Worm (Caenorhabditis elegans) whole organism, L4 larva: Measurements from ENCODE around the gene K11H12.1.

Source experiments
- F44E2.7 ChIP-seq: fragments of 200-800 bp; sonication (Bioruptor generic); IDR thresholded peaks from 2 replicates; pipeline ENCODE4 v2.1.2; 2022; ENCODE audit warnings: missing genetic modification characterization, missing compliant biosample characterization
- T20F7.1 ChIP-seq: fragments of 200-800 bp; sonication (Bioruptor generic); optimal IDR thresholded peaks from 2 replicates; lab custom pipeline; 2018; ENCODE audit warnings: mild to moderate bottlenecking, missing genetic modification characterization, missing compliant biosample characterization
- Y48G9A.11 ChIP-seq: fragments of 200-800 bp; sonication (Bioruptor generic); IDR thresholded peaks from 2 replicates; pipeline ENCODE4 v1.3.6; 2022; ENCODE audit warnings: missing genetic modification reagents, missing genetic modification characterization, missing compliant biosample characterization
- Y5F2A.4 ChIP-seq: fragments of 200-800 bp; sonication (Bioruptor generic); optimal IDR thresholded peaks from 2 replicates; lab custom pipeline; 2018; ENCODE audit warnings: mild to moderate bottlenecking, missing genetic modification characterization, missing compliant biosample characterization
- ZK546.5 ChIP-seq, 2 experiments: sonication (generic microtip); optimal IDR thresholded peaks; 2 replicates each; lab custom pipeline; 2017; ENCODE audit warnings: missing biosample characterization in 2 of 2, missing genetic modification characterization in 2 of 2
- ama-1 ChIP-seq: fragments of 150-350 bp; optimal IDR thresholded peaks from 2 replicates; lab custom pipeline; 2014; ENCODE audit warnings: inconsistent platforms, mixed read lengths
- ceh-28 ChIP-seq: fragments of 150-350 bp; optimal IDR thresholded peaks from 2 replicates; lab custom pipeline; 2014; ENCODE audit warnings: missing biosample characterization, missing genetic modification reagents, missing genetic modification characterization
- ceh-62 ChIP-seq: sonication (generic microtip); optimal IDR thresholded peaks from 2 replicates; lab custom pipeline; 2017; ENCODE audit warnings: missing biosample characterization, missing genetic modification characterization
- ceh-82 ChIP-seq: sonication (generic microtip); optimal IDR thresholded peaks from 2 replicates; lab custom pipeline; 2017; ENCODE audit warnings: missing biosample characterization, missing genetic modification characterization
- ces-1 ChIP-seq: fragments of 150-350 bp; sonication (generic microtip); optimal IDR thresholded peaks from 4 replicates; lab custom pipeline; 2014; ENCODE audit warnings: missing biosample characterization, missing genetic modification reagents, missing genetic modification characterization
- cey-2 ChIP-seq: sonication (generic microtip); optimal IDR thresholded peaks from 3 replicates; lab custom pipeline; 2017; ENCODE audit warnings: missing genetic modification characterization, mild to moderate bottlenecking, missing compliant biosample characterization, antibody characterized with exemption, borderline replicate concordance; ENCODE audit not compliant: insufficient read depth
- daf-16 ChIP-seq, 3 experiments: sonication (generic microtip); optimal IDR thresholded peaks; 2 replicates each; lab custom pipeline; 2016 to 2017; ENCODE audit warnings: missing genetic modification characterization in 3 of 3, missing genetic modification reagents in 3 of 3, mild to moderate bottlenecking in 2 of 3, missing compliant biosample characterization in 2 of 3, missing biosample characterization in 1 of 3, moderate library complexity in 1 of 3
- daf-19 ChIP-seq: fragments of 200-800 bp; sonication (Bioruptor generic); conservative IDR thresholded peaks from 2 replicates; pipeline ENCODE4 v1.3.6; 2022; ENCODE audit warnings: missing genetic modification characterization, missing compliant biosample characterization
- daf-8 ChIP-seq: fragments of 200-800 bp; sonication (Bioruptor generic); IDR thresholded peaks from 2 replicates; pipeline ENCODE4 v1.3.6; 2022; ENCODE audit warnings: missing genetic modification characterization, missing compliant biosample characterization
- dmd-6 ChIP-seq: fragments of 200-800 bp; sonication (Bioruptor generic); IDR thresholded peaks from 2 replicates; pipeline ENCODE4 v1.3.6; 2022; ENCODE audit warnings: missing genetic modification reagents, missing genetic modification characterization, missing compliant biosample characterization
- dpl-1 ChIP-seq: fragments of 150-350 bp; optimal IDR thresholded peaks from 2 replicates; lab custom pipeline; 2014; ENCODE audit warnings: missing biosample characterization, missing genetic modification reagents, missing genetic modification characterization
- fkh-10 ChIP-seq: fragments of 150-350 bp; optimal IDR thresholded peaks from 2 replicates; lab custom pipeline; 2014; ENCODE audit warnings: missing biosample characterization, missing genetic modification reagents, missing genetic modification characterization
- gei-8 ChIP-seq: fragments of 200-800 bp; sonication (Bioruptor generic); optimal IDR thresholded peaks from 2 replicates; lab custom pipeline; 2018; ENCODE audit warnings: mild to moderate bottlenecking, missing genetic modification characterization, missing compliant biosample characterization
- hif-1 ChIP-seq, 2 experiments: sonication (generic microtip); optimal IDR thresholded peaks; 2 replicates each; lab custom pipeline; 2016 to 2017; ENCODE audit warnings: missing compliant biosample characterization in 2 of 2, missing genetic modification characterization in 2 of 2, missing genetic modification reagents in 2 of 2, missing genotype in 2 of 2, mild to moderate bottlenecking in 1 of 2
- hlh-11 ChIP-seq: fragments of 200-800 bp; sonication (Bioruptor generic); optimal IDR thresholded peaks from 2 replicates; lab custom pipeline; 2018; ENCODE audit warnings: mild to moderate bottlenecking, missing genetic modification characterization, missing compliant biosample characterization
- hmg-1.1 ChIP-seq: fragments of 200-800 bp; sonication (Bioruptor generic); IDR thresholded peaks from 2 replicates; pipeline ENCODE4 v1.3.6; 2022; ENCODE audit warnings: missing genetic modification reagents, missing genetic modification characterization, missing compliant biosample characterization
- jun-1 ChIP-seq: fragments of 150-350 bp; optimal IDR thresholded peaks from 2 replicates; lab custom pipeline; 2014; ENCODE audit warnings: missing biosample characterization, missing genetic modification reagents, missing genetic modification characterization
- lin-15B ChIP-seq: fragments of 150-350 bp; sonication (generic microtip); optimal IDR thresholded peaks from 3 replicates; lab custom pipeline; 2014; ENCODE audit warnings: missing biosample characterization, missing genetic modification characterization
- lin-38 ChIP-seq: fragments of 200-800 bp; sonication (Bioruptor generic); IDR thresholded peaks from 2 replicates; pipeline ENCODE4 v1.3.6; 2022; ENCODE audit warnings: missing genetic modification reagents, missing genetic modification characterization, missing compliant biosample characterization
- lin-39 ChIP-seq: fragments of 150-350 bp; optimal IDR thresholded peaks from 2 replicates; lab custom pipeline; 2014; ENCODE audit warnings: missing biosample characterization, missing genetic modification reagents, missing genetic modification characterization
- lir-3 ChIP-seq: sonication (generic microtip); optimal IDR thresholded peaks from 2 replicates; lab custom pipeline; 2016; ENCODE audit warnings: mild to moderate bottlenecking, missing genetic modification characterization, missing compliant biosample characterization
- lsy-2 ChIP-seq, 2 experiments: fragments of 150-350 bp in 1 of 2; sonication (generic microtip) in 1 of 2; optimal IDR thresholded peaks; 2 replicates each; lab custom pipeline; 2014 to 2017; ENCODE audit warnings: missing biosample characterization in 2 of 2, missing genetic modification characterization in 2 of 2
- madf-9 ChIP-seq: fragments of 200-800 bp; sonication (Bioruptor generic); conservative IDR thresholded peaks from 2 replicates; pipeline ENCODE4 v1.3.6; 2022; ENCODE audit warnings: missing genetic modification reagents, missing genetic modification characterization, missing compliant biosample characterization
- mdl-1 ChIP-seq, 2 experiments: fragments of 150-350 bp in 1 of 2; sonication (generic microtip) in 1 of 2; optimal IDR thresholded peaks; 2 replicates each; lab custom pipeline; 2014 to 2017; ENCODE audit warnings: missing biosample characterization in 2 of 2, missing genetic modification characterization in 2 of 2
- nhr-102 ChIP-seq: sonication (generic microtip); optimal IDR thresholded peaks from 2 replicates; lab custom pipeline; 2016; ENCODE audit warnings: mild to moderate bottlenecking, missing genetic modification characterization, moderate library complexity, missing compliant biosample characterization
- nhr-25 ChIP-seq: sonication (generic microtip); optimal IDR thresholded peaks from 2 replicates; lab custom pipeline; 2017; ENCODE audit warnings: missing genetic modification characterization, mild to moderate bottlenecking, missing compliant biosample characterization, antibody characterized with exemption, moderate library complexity, borderline replicate concordance; ENCODE audit not compliant: insufficient read depth
- nhr-28 ChIP-seq: fragments of 150-350 bp; optimal IDR thresholded peaks from 2 replicates; lab custom pipeline; 2014; ENCODE audit warnings: missing biosample characterization, missing genetic modification characterization
- nhr-41 ChIP-seq: fragments of 200-800 bp; sonication (Bioruptor generic); IDR thresholded peaks from 2 replicates; pipeline ENCODE4 v1.3.6; 2022; ENCODE audit warnings: missing genetic modification reagents, missing genetic modification characterization, missing compliant biosample characterization
- nhr-6 ChIP-seq: fragments of 150-350 bp; optimal IDR thresholded peaks from 2 replicates; lab custom pipeline; 2014; ENCODE audit warnings: missing biosample characterization, missing genetic modification characterization
- nhr-76 ChIP-seq: fragments of 150-350 bp; optimal IDR thresholded peaks from 2 replicates; lab custom pipeline; 2014; ENCODE audit warnings: missing biosample characterization, missing genetic modification characterization
- nhr-77 ChIP-seq: fragments of 150-350 bp; optimal IDR thresholded peaks from 2 replicates; lab custom pipeline; 2014; ENCODE audit warnings: missing biosample characterization, missing genetic modification characterization
- php-3 ChIP-seq: fragments of 200-800 bp; sonication (Bioruptor generic); IDR thresholded peaks from 2 replicates; pipeline ENCODE4 v1.3.6; 2022; ENCODE audit warnings: missing genetic modification reagents, missing genetic modification characterization, missing compliant biosample characterization
- sdz-12 ChIP-seq: fragments of 200-800 bp; sonication (Bioruptor generic); optimal IDR thresholded peaks from 2 replicates; lab custom pipeline; 2018; ENCODE audit warnings: mild to moderate bottlenecking, missing genetic modification characterization, missing compliant biosample characterization
- set-16 ChIP-seq: fragments of 200-800 bp; sonication (Bioruptor generic); IDR thresholded peaks from 2 replicates; pipeline ENCODE4 v1.3.6; 2022; ENCODE audit warnings: missing genetic modification reagents, missing genetic modification characterization, missing compliant biosample characterization
- snpc-1.2 ChIP-seq: fragments of 200-800 bp; sonication (Bioruptor generic); IDR thresholded peaks from 2 replicates; pipeline ENCODE4 v1.3.6; 2022; ENCODE audit warnings: missing genetic modification reagents, missing genetic modification characterization, missing compliant biosample characterization
- snpc-4 ChIP-seq: fragments of 150-350 bp; optimal IDR thresholded peaks from 2 replicates; lab custom pipeline; 2014; ENCODE audit warnings: missing biosample characterization, missing genetic modification characterization
- tra-1 ChIP-seq: fragments of 200-800 bp; sonication (Bioruptor generic); IDR thresholded peaks from 2 replicates; pipeline ENCODE4 v1.3.6; 2022; ENCODE audit warnings: missing genetic modification reagents, missing genetic modification characterization, missing compliant biosample characterization
- unc-130 ChIP-seq: sonication (generic microtip); optimal IDR thresholded peaks from 2 replicates; lab custom pipeline; 2016; ENCODE audit warnings: missing genetic modification reagents, missing genetic modification characterization, missing compliant biosample characterization
- unc-39 ChIP-seq: sonication (generic microtip); optimal IDR thresholded peaks from 2 replicates; lab custom pipeline; 2017; ENCODE audit warnings: missing biosample characterization, missing genetic modification characterization
- vab-7 ChIP-seq: fragments of 200-800 bp; sonication (Bioruptor generic); IDR thresholded peaks from 2 replicates; pipeline ENCODE4 v1.3.6; 2022; ENCODE audit warnings: missing genetic modification reagents, missing genetic modification characterization, missing compliant biosample characterization
- zag-1 ChIP-seq: fragments of 150-350 bp; optimal IDR thresholded peaks from 2 replicates; lab custom pipeline; 2014; ENCODE audit warnings: missing biosample characterization, missing genetic modification characterization
- zfp-3 ChIP-seq: fragments of 200-800 bp; sonication (Bioruptor generic); conservative IDR thresholded peaks from 2 replicates; pipeline ENCODE4 v1.3.6; 2022; ENCODE audit warnings: missing genetic modification reagents, missing genetic modification characterization, missing compliant biosample characterization
- zip-11 ChIP-seq: fragments of 200-800 bp; sonication (Bioruptor generic); IDR thresholded peaks from 2 replicates; pipeline ENCODE4 v1.3.6; 2022; ENCODE audit warnings: missing genetic modification characterization, missing compliant biosample characterization

K11H12.1 gene

ce11 chrIV:654526-655440, 1.6 kb upstream of the K11H12.1 start, which contains the start of the genes rpl-15 and K11H12.8 (continued):
- TF ChIP-seq tra-1 (GFP tag; lab: Robert Waterston, UW): peak; percentile 100
- peak; percentile 90 to 98 for TF ChIP-seq hif-1 (tag; optimal IDR thresholded peaks at IDR 0.05; lab: Kevin White, UChicago)
- peak; percentile 84 for TF ChIP-seq lir-3 (tag; lab: Kevin White, UChicago)
- peak; percentile 100 for TF ChIP-seq nhr-6 (tag; lab: Kevin White, UChicago)
- TF ChIP-seq sdz-12: peak; percentile 99
- peak; percentile 88 for TF ChIP-seq zag-1
- TF ChIP-seq cey-2: peak; percentile 94
- peak; percentile 99 for TF ChIP-seq hmg-1.1
- peak; percentile 99 for TF ChIP-seq nhr-102 (tag; lab: Kevin White, UChicago)
- peak; percentile 95 for TF ChIP-seq snpc-1.2 (GFP tag; lab: Robert Waterston, UW)
- TF ChIP-seq nhr-28 (tag; lab: Kevin White, UChicago): peak; percentile 99
- peak; percentile 99 for TF ChIP-seq unc-130 (GFP tag; lab: Kevin White, UChicago)
- TF ChIP-seq ces-1: peak; percentile 92
- peak; percentile 99 for TF ChIP-seq madf-9 (GFP tag; lab: Robert Waterston, UW)
- TF ChIP-seq daf-19 (GFP tag; lab: Robert Waterston, UW): peak; percentile 99
- TF ChIP-seq lin-15B (tag; lab: Kevin White, UChicago): peak; percentile 96
- peak; percentile 98 for TF ChIP-seq nhr-41 (GFP tag; lab: Robert Waterston, UW)
- peak; percentile 98 for TF ChIP-seq php-3 (GFP tag; lab: Robert Waterston, UW)
- peak; percentile 89 for TF ChIP-seq lin-39 (tag; lab: Kevin White, UChicago)
- peak; percentile 100 for TF ChIP-seq hlh-11 (tag; lab: Kevin White, UChicago)
- TF ChIP-seq unc-39 (tag; lab: Kevin White, UChicago): peak; percentile 21
- TF ChIP-seq lsy-2 (tag; optimal IDR thresholded peaks at IDR 0.05; lab: Kevin White, UChicago): peak; percentile 100
- peak; percentile 100 for TF ChIP-seq nhr-77 (tag; lab: Kevin White, UChicago)
- peak; percentile 82 for TF ChIP-seq ceh-28 (tag; lab: Kevin White, UChicago)
- TF ChIP-seq jun-1 (tag; lab: Kevin White, UChicago): peak; percentile 97
- TF ChIP-seq T20F7.1 (GFP tag; lab: Kevin White, UChicago): peak; percentile 99
- TF ChIP-seq gei-8: peak; percentile 89
- TF ChIP-seq fkh-10 (GFP tag; lab: Kevin White, UChicago): peak; percentile 100
- peak; percentile 100 for TF ChIP-seq dmd-6 (GFP tag; lab: Robert Waterston, UW)
- peak; percentile 71 for TF ChIP-seq set-16 (GFP tag; lab: Robert Waterston, UW)
- peak; percentile 78 for TF ChIP-seq snpc-4
- TF ChIP-seq F44E2.7: peak; percentile 91; the same call in 1 of the 2 replicates
- TF ChIP-seq daf-16 (GFP tag; optimal IDR thresholded peaks at IDR 0.05; lab: Kevin White, UChicago): peak; percentile 97 to 98
- TF ChIP-seq daf-16 (tag; optimal IDR thresholded peaks at IDR 0.05; lab: Kevin White, UChicago): peak; percentile 93
- peak; percentile 70; the same call in 1 of the 2 replicates for TF ChIP-seq zip-11
- peak; percentile 98 for TF ChIP-seq dpl-1
- TF ChIP-seq lin-38 (GFP tag; lab: Robert Waterston, UW): peak; percentile 99
- TF ChIP-seq Y48G9A.11 (GFP tag; lab: Robert Waterston, UW): peak; percentile 96
- TF ChIP-seq vab-7: peak; percentile 99
- TF ChIP-seq nhr-76 (tag; lab: Kevin White, UChicago): peak; percentile 91
- peak; percentile 35 for TF ChIP-seq ceh-62 (tag; lab: Kevin White, UChicago)
- peak; percentile 64 for TF ChIP-seq ama-1 (lab: Kevin White, UChicago)
- peak; percentile 86 to 99 for TF ChIP-seq mdl-1 (tag; optimal IDR thresholded peaks at IDR 0.05; lab: Kevin White, UChicago)
- 0 out of 2 replicates have a peak, but pooled peaks have one; percentile 44 for TF ChIP-seq daf-8 (GFP tag; lab: Robert Waterston, UW)
- TF ChIP-seq ceh-82 (tag; lab: Kevin White, UChicago): peak; percentile 86
- TF ChIP-seq zfp-3: peak; percentile 100
- TF ChIP-seq nhr-25: peak; percentile 98
- peak; percentile 96 for TF ChIP-seq Y5F2A.4 (GFP tag; lab: Kevin White, UChicago)
- peak in 1 of 2 experiments; percentile 89 for TF ChIP-seq ZK546.5 (tag; optimal IDR thresholded peaks at IDR 0.05; lab: Kevin White, UChicago)
